Fruit fly (Drosophila melanogaster) Kc167 (cell line): ENCODE results near the gene CG31924.

Experiments used
- Sin3A ChIP-seq: fragments of >200 bp; optimal IDR thresholded peaks from 2 replicates; lab custom pipeline; 2018; ENCODE audit warnings: missing external identifiers
- h ChIP-seq: fragments of >200 bp; optimal IDR thresholded peaks from 3 replicates; lab custom pipeline; 2018; ENCODE audit warnings: missing external identifiers
- psq ChIP-seq: fragments of >200 bp; optimal IDR thresholded peaks from 2 replicates; lab custom pipeline; 2017; ENCODE audit warnings: missing external identifiers

dm6 chr2L:1399434-1399833 lies 44.7 kb upstream of the CG31924 start:
- TF ChIP-seq psq (lab: Kevin White, UChicago) (no peak), h (lab: Kevin White, UChicago) (no peak), Sin3A (lab: Kevin White, UChicago) (no peak)
